Fruit fly (Drosophila melanogaster): ENCODE data around the gene side-VII.

Gene side-VII

DNA sequence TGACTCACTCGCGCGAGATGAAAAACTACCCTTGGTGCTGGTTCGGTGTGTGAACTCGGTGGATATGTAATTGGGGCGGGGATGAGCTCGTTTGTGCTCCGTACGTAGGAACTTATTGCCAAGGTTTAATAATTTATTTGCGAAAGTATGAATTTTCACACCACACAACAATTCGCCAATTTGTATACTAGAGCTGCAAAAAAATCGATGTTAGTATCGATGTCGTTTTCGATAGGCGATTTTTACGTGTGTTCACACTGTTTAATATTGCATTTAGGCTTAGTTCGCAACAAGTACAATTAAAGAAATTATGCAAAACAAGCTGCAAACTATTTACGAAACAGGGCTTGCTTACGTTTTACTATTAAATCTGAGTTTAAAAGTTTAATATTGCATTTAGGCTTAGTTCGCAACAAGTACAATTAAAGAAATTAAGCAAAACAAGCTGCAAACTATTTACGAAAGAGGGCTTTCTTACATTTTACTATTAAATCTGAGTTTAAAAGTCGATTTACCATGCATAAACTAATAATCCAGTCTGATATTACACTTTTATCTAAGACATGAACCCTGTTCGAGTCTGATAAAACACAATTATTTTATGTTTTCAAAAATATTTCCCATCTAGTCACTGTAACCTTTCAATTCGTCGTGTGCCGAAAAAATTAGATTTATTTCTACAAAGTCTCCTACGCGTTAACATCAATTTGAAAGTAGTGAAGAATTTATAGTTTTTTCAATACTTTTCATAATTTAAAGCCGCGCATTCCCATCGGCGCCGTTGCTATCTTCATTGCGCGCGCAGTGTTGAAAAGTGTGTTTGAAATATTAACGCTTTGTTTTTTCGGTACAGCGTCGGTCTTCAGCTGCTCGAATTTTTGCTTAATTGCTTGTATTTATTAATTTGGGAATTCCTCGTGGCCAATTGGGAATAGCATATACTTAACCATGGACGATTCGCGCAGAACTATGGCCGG lies 23.5 kb upstream of the side-VII start, which contains the start of the genes Snap24 and CG8478:
Snap24 (minus strand) TSS at position 196 of the 977 bp plus-strand sequence.
CG8478 (plus strand) TSS at position 696 of the 977 bp plus-strand sequence.
- TF ChIP-seq psq (optimal IDR thresholded peaks at IDR 0.05) (no peak), Myc (optimal IDR thresholded peaks at IDR 0.05) (no peak), h (optimal IDR thresholded peaks at IDR 0.05) (no peak), insv (optimal IDR thresholded peaks at IDR 0.05) (no peak), Sin3A (optimal IDR thresholded peaks at IDR 0.05) (no peak), ttk (optimal IDR thresholded peaks at IDR 0.05) (no peak)

DNA sequence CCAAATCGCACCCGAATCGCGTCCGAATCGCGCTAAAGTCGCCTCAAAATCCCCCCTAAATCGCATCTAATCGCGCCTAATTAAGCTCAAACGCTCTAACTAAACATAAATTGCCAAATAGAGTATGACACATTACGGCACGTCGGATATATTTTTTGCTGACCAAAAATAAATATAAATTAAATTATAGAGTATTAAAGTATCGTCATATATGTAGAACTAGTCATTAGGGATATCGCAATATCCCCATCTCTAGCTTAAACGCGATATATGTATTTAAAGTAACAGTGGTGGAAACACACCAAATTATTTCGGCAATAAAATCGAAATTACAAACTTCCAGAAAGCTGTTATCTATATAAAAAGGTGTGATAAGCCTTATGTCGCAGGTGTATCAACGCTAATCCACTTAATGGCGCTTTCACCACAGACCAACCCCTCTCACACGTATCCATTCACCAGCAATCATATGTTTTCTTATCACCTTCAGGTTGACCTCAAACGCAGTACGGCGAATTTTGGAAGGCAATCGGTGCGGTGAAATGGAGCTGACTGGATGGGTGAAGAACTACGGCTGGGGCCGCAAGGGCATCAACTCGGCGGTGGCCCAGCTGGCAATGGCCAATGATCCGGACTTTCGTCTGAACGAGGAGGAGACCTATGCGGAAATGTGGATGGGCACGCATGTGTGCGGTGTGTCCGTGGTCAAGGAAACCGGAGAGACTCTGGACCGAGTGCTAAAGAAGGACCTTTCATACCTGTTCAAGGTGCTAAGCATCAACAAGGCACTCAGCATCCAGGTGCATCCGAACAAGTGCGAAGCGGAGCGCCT lies 19.8 kb upstream of the side-VII start, which contains the start of gene Mpi:
Mpi (plus strand) TSS at position 263 of the 832 bp plus-strand sequence.
- TF ChIP-seq Myc (optimal IDR thresholded peaks at IDR 0.05) (no peak), Sin3A (optimal IDR thresholded peaks at IDR 0.05) (no peak), insv (optimal IDR thresholded peaks at IDR 0.05) (no peak), ttk (optimal IDR thresholded peaks at IDR 0.05) (no peak)

DNA sequence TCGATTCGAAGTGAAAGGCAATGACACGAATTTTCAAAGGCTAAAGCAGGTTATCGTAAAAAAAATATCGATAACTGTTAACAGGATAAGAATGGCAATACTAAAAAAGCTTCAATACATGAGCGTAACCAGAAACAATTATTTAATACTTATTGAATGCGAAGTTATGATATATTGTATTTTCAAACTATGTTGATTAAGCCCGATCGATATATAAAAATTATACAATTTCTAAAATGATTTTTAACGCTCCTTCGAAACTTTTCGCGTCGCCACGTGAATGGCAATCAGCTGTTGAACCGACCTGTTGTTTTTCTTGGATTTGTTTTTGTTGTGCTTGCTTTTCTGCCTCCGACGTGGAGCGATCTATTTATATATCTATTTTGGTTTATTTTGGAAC lies 16.4 kb upstream of the side-VII start, which contains the start of the genes Alg12 and Rpt3R:
Alg12 (plus strand) TSS at position 305 of the 400 bp plus-strand sequence.
Rpt3R (minus strand) TSS at position 324 of the 400 bp plus-strand sequence.
- TF ChIP-seq psq (optimal IDR thresholded peaks at IDR 0.05) (no peak), ttk (optimal IDR thresholded peaks at IDR 0.05) (no peak), h (optimal IDR thresholded peaks at IDR 0.05) (no peak), Myc (optimal IDR thresholded peaks at IDR 0.05) (no peak), insv (optimal IDR thresholded peaks at IDR 0.05) (no peak), Sin3A (optimal IDR thresholded peaks at IDR 0.05) (no peak)

DNA sequence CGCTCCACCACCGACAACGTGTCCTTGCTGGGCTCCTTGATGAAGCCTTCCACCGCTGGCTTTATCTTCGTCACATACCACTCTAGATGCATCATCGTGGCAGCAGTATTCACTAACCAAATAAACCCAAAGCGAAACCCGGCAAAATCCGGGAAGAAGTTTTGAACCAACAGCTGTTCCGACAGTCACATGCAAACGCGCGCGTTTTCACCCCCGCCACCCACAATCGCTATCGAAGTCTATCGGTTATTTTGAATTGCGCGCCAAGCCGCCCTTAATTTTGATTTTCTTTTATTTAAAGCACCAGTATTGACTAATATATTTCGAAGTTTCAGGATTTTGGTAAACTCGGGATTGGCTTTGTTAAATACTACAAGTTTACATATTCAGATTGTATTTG lies 14.7 kb upstream of the side-VII start, which contains the start of gene Tti1:
Tti1 (minus strand) TSS at position 200 of the 400 bp plus-strand sequence.
- TF ChIP-seq ttk (optimal IDR thresholded peaks at IDR 0.05) (no peak), Myc (optimal IDR thresholded peaks at IDR 0.05) (no peak), insv (optimal IDR thresholded peaks at IDR 0.05) (no peak), h (optimal IDR thresholded peaks at IDR 0.05) (no peak), psq (optimal IDR thresholded peaks at IDR 0.05) (no peak), Sin3A (optimal IDR thresholded peaks at IDR 0.05) (no peak)

DNA sequence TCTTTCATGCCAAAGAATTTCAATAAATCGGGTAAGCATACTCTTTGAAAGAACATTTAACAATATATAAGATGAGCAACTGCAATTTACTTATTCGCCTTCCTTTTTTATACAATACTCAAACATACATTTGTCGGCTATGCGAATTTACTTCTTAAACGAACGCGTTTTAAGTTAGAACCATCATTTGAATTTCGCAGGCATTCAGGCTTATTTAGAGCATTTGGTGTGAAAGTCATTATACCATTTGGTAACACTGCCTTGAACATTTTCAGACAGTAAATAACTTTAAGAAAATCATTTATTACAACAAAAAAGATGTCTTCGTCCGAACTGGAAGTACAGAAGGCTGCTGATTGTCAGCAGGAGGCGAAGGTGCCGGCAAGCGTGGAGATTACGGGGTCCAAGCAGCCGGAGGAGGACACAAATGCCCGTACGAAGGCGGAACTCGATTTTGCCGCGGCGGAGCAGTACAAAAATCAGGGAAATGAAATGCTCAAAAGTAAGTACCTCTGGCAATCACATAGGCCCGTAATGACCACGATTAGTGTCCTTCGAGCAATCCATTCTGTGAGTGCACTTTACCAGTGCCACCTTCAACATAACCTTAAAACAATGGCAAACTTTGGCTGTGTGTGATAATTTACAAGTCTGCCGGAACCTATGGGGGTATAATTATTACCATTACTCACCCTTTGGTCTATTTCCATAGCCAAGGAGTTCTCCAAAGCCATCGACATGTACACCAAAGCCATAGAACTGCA lies 8.3 kb upstream of the side-VII start:
- TF ChIP-seq Myc (optimal IDR thresholded peaks at IDR 0.05) = no peak
- no peak for TF ChIP-seq psq (optimal IDR thresholded peaks at IDR 0.05)
- no peak for TF ChIP-seq insv (optimal IDR thresholded peaks at IDR 0.05)
- TF ChIP-seq h (optimal IDR thresholded peaks at IDR 0.05) = no peak
- TF ChIP-seq ttk (optimal IDR thresholded peaks at IDR 0.05) = no peak
- TF ChIP-seq Sin3A (optimal IDR thresholded peaks at IDR 0.05) = no peak

DNA sequence ATGACTTTTGCATAAGTTTGCCTTT lies 7.9 kb upstream of the side-VII start, which contains the start of gene PpD3:
PpD3 (plus strand) TSS at position 1 of the 25 bp plus-strand sequence.
- TF ChIP-seq h (optimal IDR thresholded peaks at IDR 0.05) (no peak), Myc (optimal IDR thresholded peaks at IDR 0.05) (no peak), ttk (optimal IDR thresholded peaks at IDR 0.05) (no peak), insv (optimal IDR thresholded peaks at IDR 0.05) (no peak), psq (optimal IDR thresholded peaks at IDR 0.05) (no peak), Sin3A (optimal IDR thresholded peaks at IDR 0.05) (no peak)

DNA sequence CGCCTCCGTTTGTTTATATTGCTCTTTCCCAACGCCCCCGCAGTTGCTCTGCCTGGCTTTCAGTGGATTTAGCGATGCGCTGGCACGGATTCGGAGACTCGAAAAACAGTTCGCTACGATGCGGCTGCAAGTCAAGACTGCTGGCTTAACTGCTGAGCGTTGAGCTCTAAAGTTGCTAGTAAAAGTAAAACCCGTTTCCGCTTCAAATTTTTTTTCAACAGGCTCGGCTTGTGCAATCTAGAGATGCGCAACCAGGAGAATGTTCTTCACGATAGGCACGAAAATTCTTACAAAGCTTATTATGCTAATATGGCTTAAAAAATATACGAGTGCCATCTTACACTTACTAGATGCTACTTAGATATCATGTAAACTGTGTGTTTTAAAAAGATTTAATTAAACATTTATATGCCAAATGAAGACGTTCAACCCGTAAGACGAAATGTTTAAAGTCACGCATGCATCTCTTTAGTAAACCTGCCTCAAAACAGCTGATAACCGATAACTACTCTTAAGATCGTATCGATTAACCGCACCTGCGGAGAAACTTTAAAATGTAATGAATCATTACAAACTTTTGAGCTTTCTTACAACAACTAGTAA lies 7.6 kb upstream of the side-VII start, which contains the start of gene CG12948:
CG12948 (minus strand) TSS at position 473 of the 603 bp plus-strand sequence.
- no peak for TF ChIP-seq h (optimal IDR thresholded peaks at IDR 0.05)

DNA sequence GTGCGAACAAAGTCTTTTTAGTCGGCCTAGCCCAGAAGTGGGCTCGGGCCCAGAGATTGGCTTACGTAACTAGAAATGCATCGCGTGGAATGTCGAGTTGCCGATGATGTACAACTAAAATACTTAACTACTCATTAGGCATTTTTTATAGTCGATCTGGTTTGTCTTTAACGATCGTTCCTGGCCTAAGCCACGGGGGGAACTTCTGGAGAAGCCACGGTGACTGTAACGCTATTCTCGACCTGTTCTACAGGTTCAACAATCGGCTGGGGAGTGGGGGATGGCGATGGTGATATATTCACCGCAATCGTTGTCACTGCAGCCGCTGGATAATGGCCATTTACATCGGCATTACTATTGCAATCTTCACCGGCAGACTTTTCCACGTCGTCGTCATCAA lies 6.5 kb upstream of the side-VII start, which contains the start of gene CG34409:
CG34409 (minus strand) TSS at position 101 of the 400 bp plus-strand sequence.
- no peak for TF ChIP-seq Myc (optimal IDR thresholded peaks at IDR 0.05)
- TF ChIP-seq ttk (optimal IDR thresholded peaks at IDR 0.05) = no peak
- no peak for TF ChIP-seq insv (optimal IDR thresholded peaks at IDR 0.05)
- TF ChIP-seq h (optimal IDR thresholded peaks at IDR 0.05) = no peak
- TF ChIP-seq Sin3A (optimal IDR thresholded peaks at IDR 0.05) = no peak

DNA sequence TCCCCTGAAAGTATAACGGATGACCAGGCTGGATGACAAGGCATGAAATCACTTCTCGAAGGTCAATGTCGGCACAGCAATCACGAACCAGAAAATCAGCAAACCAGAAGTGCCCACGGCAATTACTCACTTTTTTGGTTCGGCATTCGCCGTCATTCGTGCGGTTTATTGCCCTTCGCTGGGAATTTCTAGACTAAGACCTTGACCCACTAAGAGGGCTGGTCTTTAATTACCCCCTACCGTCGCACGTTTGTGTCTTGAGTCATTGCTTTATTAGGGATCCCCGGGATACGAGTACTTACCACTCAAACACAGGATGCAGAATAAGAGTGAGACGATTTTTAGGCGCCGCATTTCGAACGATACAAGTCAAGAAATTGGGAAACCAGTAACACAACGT lies 5.7 kb upstream of the side-VII start:
- TF ChIP-seq ttk (optimal IDR thresholded peaks at IDR 0.05) (no peak), Sin3A (optimal IDR thresholded peaks at IDR 0.05) (no peak), h (optimal IDR thresholded peaks at IDR 0.05) (no peak), psq (optimal IDR thresholded peaks at IDR 0.05) (no peak), Myc (optimal IDR thresholded peaks at IDR 0.05) (no peak), insv (optimal IDR thresholded peaks at IDR 0.05) (no peak)

DNA sequence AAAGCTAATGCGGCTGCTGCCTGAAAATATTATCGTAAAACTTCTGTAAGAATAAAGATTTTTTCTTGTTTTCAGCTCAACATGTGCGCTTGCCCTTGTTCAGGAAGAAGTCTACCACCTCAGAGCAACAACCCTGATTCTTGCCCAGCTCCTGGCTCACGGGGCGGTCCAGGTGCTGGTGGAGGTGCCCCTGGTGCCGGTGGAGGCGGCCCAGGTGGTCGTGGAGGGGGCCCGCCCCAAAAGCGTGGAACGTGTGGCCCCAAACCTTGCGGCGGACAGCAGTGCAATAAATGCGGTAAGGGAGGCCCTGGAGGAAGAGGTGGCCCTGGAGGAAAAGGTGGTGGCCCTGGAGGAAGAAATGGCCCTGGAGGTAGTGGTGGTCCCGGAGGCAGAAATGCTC lies 4.2 kb upstream of the side-VII start:
- no peak for TF ChIP-seq Myc (optimal IDR thresholded peaks at IDR 0.05)
- no peak for TF ChIP-seq h (optimal IDR thresholded peaks at IDR 0.05)
- no peak for TF ChIP-seq Sin3A (optimal IDR thresholded peaks at IDR 0.05)
- TF ChIP-seq ttk (optimal IDR thresholded peaks at IDR 0.05) = no peak
- no peak for TF ChIP-seq insv (optimal IDR thresholded peaks at IDR 0.05)
- TF ChIP-seq psq (optimal IDR thresholded peaks at IDR 0.05) = no peak

DNA sequence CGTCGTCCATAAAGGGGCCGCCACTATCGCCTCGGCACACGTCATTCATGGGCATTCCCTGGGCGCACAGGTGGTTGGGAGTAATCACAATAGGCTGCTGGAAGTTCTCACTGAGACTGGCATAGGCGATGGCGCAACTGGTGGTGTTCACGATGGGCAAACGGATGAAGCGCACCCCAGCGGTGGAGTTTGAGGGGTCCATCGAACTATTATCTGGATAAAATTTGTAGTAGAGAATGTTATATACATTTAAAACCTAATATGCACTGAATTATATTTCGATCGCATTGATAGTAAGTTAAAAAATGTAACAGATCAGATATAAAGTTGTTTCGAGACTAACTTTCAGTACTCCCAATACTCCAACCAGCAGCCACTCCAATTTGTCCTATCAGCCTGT lies 3.4 kb upstream of the side-VII start, which contains the start of gene CG31415:
CG31415 (plus strand) TSS at position 301 of the 400 bp plus-strand sequence.
- TF ChIP-seq psq (optimal IDR thresholded peaks at IDR 0.05) (no peak), insv (optimal IDR thresholded peaks at IDR 0.05) (no peak), Myc (optimal IDR thresholded peaks at IDR 0.05) (no peak), h (optimal IDR thresholded peaks at IDR 0.05) (no peak), Sin3A (optimal IDR thresholded peaks at IDR 0.05) (no peak), ttk (optimal IDR thresholded peaks at IDR 0.05) (no peak)

Data from Kc167 (cell line).